Worm (Caenorhabditis elegans) whole organism, L3 larva: ENCODE results near the gene Y72A10A.1.

Source experiments
- ZK546.5 ChIP-seq: sonication (generic microtip); optimal IDR thresholded peaks from 2 replicates; lab custom pipeline; 2017; ENCODE audit warnings: missing biosample characterization, missing genetic modification characterization
- aly-2 ChIP-seq: fragments of 150-350 bp; optimal IDR thresholded peaks from 2 replicates; lab custom pipeline; 2014; ENCODE audit warnings: missing biosample characterization, missing genetic modification characterization
- ama-1 ChIP-seq: fragments of 150-350 bp; optimal IDR thresholded peaks from 2 replicates; lab custom pipeline; 2018
- ceh-28 ChIP-seq: fragments of 150-350 bp; optimal IDR thresholded peaks from 2 replicates; lab custom pipeline; 2014; ENCODE audit warnings: missing biosample characterization, missing genetic modification reagents, missing genetic modification characterization
- ceh-82 ChIP-seq: fragments of 150-350 bp; optimal IDR thresholded peaks from 2 replicates; lab custom pipeline; 2014; ENCODE audit warnings: missing biosample characterization, missing genetic modification characterization
- daf-12 ChIP-seq: fragments of 150-350 bp; optimal IDR thresholded peaks from 2 replicates; lab custom pipeline; 2014; ENCODE audit warnings: missing biosample characterization, missing genetic modification reagents, missing genetic modification characterization
- egl-27 ChIP-seq: sonication (generic microtip); optimal IDR thresholded peaks from 4 replicates; lab custom pipeline; 2017; ENCODE audit warnings: missing biosample characterization, missing genetic modification reagents, missing genetic modification characterization
- egl-5 ChIP-seq: fragments of 150-350 bp; optimal IDR thresholded peaks from 2 replicates; lab custom pipeline; 2017; ENCODE audit warnings: missing biosample characterization, missing genetic modification reagents, missing genetic modification characterization, inconsistent platforms
- elt-1 ChIP-seq: fragments of 150-350 bp; optimal IDR thresholded peaks from 2 replicates; lab custom pipeline; 2014; ENCODE audit warnings: missing biosample characterization, missing genetic modification characterization
- elt-2 ChIP-seq: sonication (generic microtip); optimal IDR thresholded peaks from 2 replicates; lab custom pipeline; 2016; ENCODE audit warnings: missing genetic modification reagents, mild to moderate bottlenecking, missing genetic modification characterization, missing compliant biosample characterization
- eor-1 ChIP-seq, 2 experiments: fragments of 150-350 bp; optimal IDR thresholded peaks; 2 replicates each; lab custom pipeline; 2014 to 2018; ENCODE audit warnings: missing biosample characterization in 2 of 2, missing genetic modification characterization in 2 of 2
- fkh-10 ChIP-seq: sonication (generic microtip); optimal IDR thresholded peaks from 2 replicates; lab custom pipeline; 2017; ENCODE audit warnings: missing biosample characterization, missing genetic modification reagents, missing genetic modification characterization
- fkh-2 ChIP-seq: fragments of 150-350 bp; optimal IDR thresholded peaks from 2 replicates; lab custom pipeline; 2014; ENCODE audit warnings: missing biosample characterization, missing genetic modification reagents, missing genetic modification characterization
- fos-1 ChIP-seq: fragments of 150-350 bp; optimal IDR thresholded peaks from 2 replicates; lab custom pipeline; 2014; ENCODE audit warnings: missing biosample characterization, missing genetic modification characterization
- hmg-11 ChIP-seq: sonication (generic microtip); optimal IDR thresholded peaks from 2 replicates; lab custom pipeline; 2016; ENCODE audit warnings: missing genetic modification characterization, missing compliant biosample characterization
- jun-1 ChIP-seq: fragments of 150-350 bp; optimal IDR thresholded peaks from 2 replicates; lab custom pipeline; 2014; ENCODE audit warnings: missing biosample characterization, missing genetic modification reagents, missing genetic modification characterization
- lin-15B ChIP-seq: fragments of 150-350 bp; optimal IDR thresholded peaks from 2 replicates; lab custom pipeline; 2014; ENCODE audit warnings: missing biosample characterization, missing genetic modification characterization
- lin-39 ChIP-seq: fragments of 150-350 bp; optimal IDR thresholded peaks from 2 replicates; lab custom pipeline; 2018; ENCODE audit warnings: missing biosample characterization, missing genetic modification reagents, missing genetic modification characterization
- lsy-12 ChIP-seq: sonication (generic microtip); optimal IDR thresholded peaks from 2 replicates; lab custom pipeline; 2016; ENCODE audit warnings: mild to moderate bottlenecking, missing genetic modification characterization, missing compliant biosample characterization
- mml-1 ChIP-seq: fragments of 150-350 bp; sonication (generic microtip); optimal IDR thresholded peaks from 3 replicates; lab custom pipeline; 2014; ENCODE audit warnings: missing biosample characterization, missing genetic modification characterization
- nfya-1 ChIP-seq: sonication (generic microtip); optimal IDR thresholded peaks from 2 replicates; lab custom pipeline; 2017; ENCODE audit warnings: missing genetic modification characterization, mild to moderate bottlenecking, missing compliant biosample characterization, antibody characterized with exemption, moderate library complexity; ENCODE audit not compliant: insufficient read depth
- nhr-11 ChIP-seq: fragments of 150-350 bp; optimal IDR thresholded peaks from 2 replicates; lab custom pipeline; 2014; ENCODE audit warnings: missing biosample characterization, missing genetic modification characterization
- nhr-12 ChIP-seq: fragments of 150-350 bp; optimal IDR thresholded peaks from 2 replicates; lab custom pipeline; 2014; ENCODE audit warnings: missing biosample characterization, missing genetic modification characterization
- nhr-23 ChIP-seq: fragments of 150-350 bp; optimal IDR thresholded peaks from 2 replicates; lab custom pipeline; 2014; ENCODE audit warnings: missing biosample characterization, missing genetic modification reagents, missing genetic modification characterization
- nhr-237 ChIP-seq: fragments of 150-350 bp; optimal IDR thresholded peaks from 2 replicates; lab custom pipeline; 2014; ENCODE audit warnings: missing biosample characterization, missing genetic modification characterization
- nhr-25 ChIP-seq: sonication (generic microtip); optimal IDR thresholded peaks from 2 replicates; lab custom pipeline; 2017; ENCODE audit warnings: missing biosample characterization, missing genetic modification characterization
- nhr-28 ChIP-seq: fragments of 150-350 bp; optimal IDR thresholded peaks from 2 replicates; lab custom pipeline; 2014; ENCODE audit warnings: missing biosample characterization, missing genetic modification characterization
- nhr-43 ChIP-seq: sonication (generic microtip); optimal IDR thresholded peaks from 2 replicates; lab custom pipeline; 2016; ENCODE audit warnings: mild to moderate bottlenecking, missing genetic modification characterization, missing compliant biosample characterization; ENCODE audit not compliant: poor library complexity, severe bottlenecking
- nhr-67 ChIP-seq: fragments of 150-350 bp; optimal IDR thresholded peaks from 2 replicates; lab custom pipeline; 2014; ENCODE audit warnings: missing biosample characterization, missing genetic modification characterization
- nhr-76 ChIP-seq: fragments of 150-350 bp; sonication (generic microtip); optimal IDR thresholded peaks from 5 replicates; lab custom pipeline; 2014; ENCODE audit warnings: missing biosample characterization, missing genetic modification characterization
- nhr-77 ChIP-seq: fragments of 150-350 bp; optimal IDR thresholded peaks from 2 replicates; lab custom pipeline; 2014; ENCODE audit warnings: missing biosample characterization, missing genetic modification characterization
- pha-4 ChIP-seq: fragments of 150-350 bp; optimal IDR thresholded peaks from 2 replicates; lab custom pipeline; 2014; ENCODE audit warnings: missing biosample characterization, missing genetic modification reagents, missing genetic modification characterization
- pqm-1 ChIP-seq: fragments of 150-350 bp; optimal IDR thresholded peaks from 2 replicates; lab custom pipeline; 2017; ENCODE audit warnings: missing biosample characterization, missing genetic modification characterization, inconsistent platforms
- sea-2 ChIP-seq: fragments of 150-350 bp; sonication (generic microtip); optimal IDR thresholded peaks from 4 replicates; lab custom pipeline; 2014; ENCODE audit warnings: missing biosample characterization, missing genetic modification reagents, missing genetic modification characterization
- skn-1 ChIP-seq: fragments of 150-350 bp; optimal IDR thresholded peaks from 2 replicates; lab custom pipeline; 2014; ENCODE audit warnings: missing biosample characterization, missing genetic modification characterization
- tbx-2 ChIP-seq: sonication (generic microtip); optimal IDR thresholded peaks from 2 replicates; lab custom pipeline; 2016; ENCODE audit warnings: mild to moderate bottlenecking, missing genetic modification characterization, missing compliant biosample characterization
- unc-62 ChIP-seq: fragments of 150-350 bp; sonication (generic microtip); optimal IDR thresholded peaks from 4 replicates; lab custom pipeline; 2014; ENCODE audit warnings: missing biosample characterization, missing genetic modification reagents, missing genetic modification characterization
- ztf-11 ChIP-seq: fragments of 150-350 bp; optimal IDR thresholded peaks from 2 replicates; lab custom pipeline; 2014; ENCODE audit warnings: missing biosample characterization, missing genetic modification characterization

Y72A10A.1 gene

DNA sequence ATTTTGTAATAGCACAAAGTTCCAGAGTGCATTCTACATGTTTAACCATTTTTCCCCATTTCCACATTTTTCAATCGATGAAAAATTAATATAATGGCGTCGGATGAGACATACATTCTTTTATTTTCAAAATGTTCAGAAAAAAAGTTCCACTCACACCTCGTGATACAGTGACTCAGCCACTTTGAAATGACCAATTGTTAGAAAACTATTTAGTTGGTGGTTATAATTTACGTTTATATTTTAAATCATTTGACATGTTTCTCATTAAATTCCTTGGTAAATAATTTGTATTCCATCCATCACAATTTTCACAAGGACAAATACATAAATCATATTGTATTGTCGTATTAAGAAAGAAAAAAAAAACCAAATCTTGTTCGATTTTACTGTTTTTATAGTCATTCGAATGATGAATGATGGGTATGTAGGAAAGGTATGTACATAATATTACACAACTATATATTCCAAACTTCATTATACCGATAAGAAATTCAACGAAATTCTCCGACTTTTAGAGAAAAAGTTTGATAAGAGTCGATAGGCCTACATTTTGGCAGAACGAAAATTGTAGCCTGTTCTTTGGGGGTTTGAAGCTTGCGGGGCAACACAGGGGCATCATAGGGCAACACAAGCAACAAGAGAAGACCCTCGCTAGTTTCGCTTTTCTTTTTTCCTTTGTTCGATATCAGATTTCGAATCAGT, 37.6 kb downstream of the Y72A10A.1 start:
- TF ChIP-seq lsy-12 (tag; lab: Kevin White, UChicago) (no peak), nhr-237 (no peak), fkh-2 (tag; lab: Kevin White, UChicago) (no peak), ceh-82 (tag; lab: Kevin White, UChicago) (no peak), nhr-23 (tag; lab: Kevin White, UChicago) (no peak), pqm-1 (tag; lab: Kevin White, UChicago) (peak; percentile 61), daf-12 (no peak), elt-2 (tag; lab: Kevin White, UChicago) (peak; percentile 53)

DNA sequence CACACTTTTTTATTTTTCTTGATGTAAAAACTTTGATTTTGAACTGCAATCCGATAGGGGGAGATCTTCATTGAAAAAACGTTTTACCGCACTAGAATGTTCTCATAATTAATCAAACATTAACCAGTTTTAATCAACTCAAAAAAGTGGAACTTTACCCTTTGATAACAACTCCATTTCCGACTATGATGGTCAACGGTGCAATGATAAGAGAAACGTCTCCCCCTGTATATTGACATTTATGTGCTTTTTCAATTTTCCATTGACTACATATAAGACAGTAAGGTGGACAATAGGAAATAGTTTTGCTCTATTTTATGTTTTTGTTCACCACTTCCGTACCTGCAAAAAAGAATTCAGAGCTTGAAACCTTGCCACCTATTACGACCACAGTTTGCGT, 39.7 kb downstream of the Y72A10A.1 start:
- TF ChIP-seq nhr-43 (no peak), elt-2 (tag; lab: Kevin White, UChicago) (peak; percentile 85), pha-4 (peak; percentile 77), pqm-1 (tag; lab: Kevin White, UChicago) (peak; percentile 78)

DNA sequence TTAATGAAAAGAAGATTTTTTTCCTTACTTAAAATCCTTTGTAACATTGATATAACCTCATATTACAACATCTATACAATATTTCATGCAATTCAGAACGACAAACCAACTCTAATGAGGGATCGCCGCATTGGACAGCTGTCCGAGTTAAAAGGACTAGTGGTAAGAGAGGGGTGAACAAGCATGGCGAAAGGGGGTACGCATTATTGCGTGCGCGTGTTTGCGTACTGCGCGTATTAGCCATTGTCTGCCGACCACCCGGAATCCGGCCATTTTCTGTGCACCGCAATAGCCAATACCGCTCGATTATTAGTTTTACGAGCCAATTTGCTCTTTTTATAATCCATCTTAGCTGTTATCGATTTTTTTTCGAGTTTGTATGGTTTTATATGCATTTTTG, 40.6 kb downstream of the Y72A10A.1 start, which contains the start of gene C15H9.4:
Gene C15H9.4 (plus strand): TSS at position 93 of the 400 bp plus-strand sequence.
- TF ChIP-seq nfya-1 (tag; lab: Kevin White, UChicago) (peak; percentile 69), sea-2 (peak; percentile 27), hmg-11 (tag; lab: Kevin White, UChicago) (peak; percentile 82), nhr-76 (tag; lab: Kevin White, UChicago) (no peak), egl-5 (tag; lab: Kevin White, UChicago) (peak; percentile 63), egl-27 (peak; percentile 27), pha-4 (peak; percentile 1), elt-2 (tag; lab: Kevin White, UChicago) (no peak), ceh-28 (tag; lab: Kevin White, UChicago) (peak; percentile 40), lin-39 (peak; percentile 76), lsy-12 (tag; lab: Kevin White, UChicago) (peak; percentile 69), fos-1 (no peak), aly-2 (tag; lab: Kevin White, UChicago) (no peak)

DNA sequence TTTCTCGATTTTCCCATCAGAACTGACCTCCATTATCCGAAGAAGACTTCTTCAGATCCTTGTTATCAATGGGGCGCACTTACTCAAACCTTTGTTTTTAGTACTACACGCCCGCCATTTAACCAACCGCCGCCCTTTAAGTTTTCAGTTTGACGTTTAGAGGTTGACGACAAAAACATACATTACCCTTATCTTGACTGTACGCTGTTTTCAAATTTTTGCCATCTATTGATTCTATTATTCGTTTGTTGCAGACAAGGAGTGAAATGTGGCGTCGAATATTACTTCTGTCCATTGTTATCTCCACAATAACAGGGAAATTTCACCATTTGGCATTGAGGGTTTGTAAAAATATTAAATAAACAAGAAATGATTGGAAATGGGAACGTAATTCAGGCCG, 45.1 kb downstream of the Y72A10A.1 start, which contains the start of gene C15H9.5:
Gene C15H9.5 (plus strand): TSS at position 255 of the 400 bp plus-strand sequence.
- TF ChIP-seq nhr-237, result no peak
- TF ChIP-seq ceh-82 (tag; lab: Kevin White, UChicago), result no peak
- TF ChIP-seq ceh-28 (tag; lab: Kevin White, UChicago), result no peak
- no peak for TF ChIP-seq egl-5 (tag; lab: Kevin White, UChicago)
- peak; percentile 29 for TF ChIP-seq skn-1
- TF ChIP-seq nfya-1 (tag; lab: Kevin White, UChicago), result peak; percentile 62
- TF ChIP-seq ZK546.5 (tag; lab: Kevin White, UChicago), result no peak
- peak; percentile 26 for TF ChIP-seq pha-4
- TF ChIP-seq nhr-28, result no peak
- peak; percentile 46 for TF ChIP-seq elt-2 (tag; lab: Kevin White, UChicago)
- TF ChIP-seq lin-15B (tag; lab: Kevin White, UChicago), result peak; percentile 14
- no peak for TF ChIP-seq nhr-77
- no peak for TF ChIP-seq lsy-12 (tag; lab: Kevin White, UChicago)
- TF ChIP-seq pqm-1 (tag; lab: Kevin White, UChicago), result peak; percentile 15

ce11 chrX:6092533-6092932, 45.6 kb downstream of the Y72A10A.1 start:
- TF ChIP-seq lsy-12 (tag; lab: Kevin White, UChicago) (no peak), daf-12 (no peak), nhr-23 (tag; lab: Kevin White, UChicago) (peak; percentile 88), nhr-25 (tag; lab: Kevin White, UChicago) (peak; percentile 51), nhr-43 (peak; percentile 27), ZK546.5 (tag; lab: Kevin White, UChicago) (no peak), elt-1 (tag; lab: Kevin White, UChicago) (peak; percentile 95), nhr-67 (no peak), nhr-12 (tag; lab: Kevin White, UChicago) (no peak)
- TF ChIP-seq, all 47 proteins: peak for 4

DNA sequence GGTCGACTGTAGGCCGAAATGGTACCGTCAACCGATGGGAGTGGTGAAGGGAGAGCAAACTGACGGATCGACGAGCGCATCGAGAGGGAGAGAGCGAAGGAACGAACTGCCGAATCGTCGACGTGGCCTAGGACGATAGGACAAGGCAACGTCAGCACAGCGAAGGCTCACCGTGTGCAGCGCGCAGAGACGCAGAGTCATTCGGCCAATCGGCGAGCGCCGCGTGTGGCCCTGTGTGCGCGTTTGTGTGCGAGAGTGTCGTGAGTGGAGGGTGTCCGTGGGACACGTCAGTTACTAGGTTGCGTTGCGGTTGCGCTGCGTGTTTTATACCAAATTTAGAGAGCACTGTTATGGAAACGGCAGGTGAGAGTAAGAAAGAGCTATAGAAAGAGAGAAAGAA, 46.2 kb downstream of the Y72A10A.1 start, which contains the start of gene hsp-3:
Gene hsp-3 (minus strand): TSS at position 158 of the 400 bp plus-strand sequence.
- peak; percentile 95 for TF ChIP-seq pha-4
- TF ChIP-seq fkh-10, result peak; percentile 28
- no peak for TF ChIP-seq nhr-237
- peak; percentile 88 for TF ChIP-seq nhr-11 (tag; lab: Kevin White, UChicago)
- TF ChIP-seq ceh-28 (tag; lab: Kevin White, UChicago), result peak; percentile 89
- TF ChIP-seq eor-1 (tag; optimal IDR thresholded peaks at IDR 0.05; lab: Kevin White, UChicago), result no peak
- TF ChIP-seq ama-1 (lab: Kevin White, UChicago), result peak; percentile 78
- TF ChIP-seq nhr-77, result peak; percentile 59
- peak; percentile 47 for TF ChIP-seq ztf-11
- peak; percentile 86 for TF ChIP-seq tbx-2
- peak; percentile 95 for TF ChIP-seq skn-1
- no peak for TF ChIP-seq nhr-67
- TF ChIP-seq jun-1 (tag; lab: Kevin White, UChicago), result peak; percentile 97
- peak; percentile 95 for TF ChIP-seq lin-15B (tag; lab: Kevin White, UChicago)
- TF ChIP-seq unc-62 (GFP tag; lab: Kevin White, UChicago), result peak; percentile 84
- TF ChIP-seq mml-1, result peak; percentile 18
- peak; percentile 96 for TF ChIP-seq nhr-23 (tag; lab: Kevin White, UChicago)
- peak; percentile 88 for TF ChIP-seq nhr-43
- TF ChIP-seq egl-27, result peak; percentile 52
- peak; percentile 37 for TF ChIP-seq sea-2
- peak; percentile 34 for TF ChIP-seq nhr-76 (tag; lab: Kevin White, UChicago)
